Worm (Caenorhabditis elegans) whole organism, L2 larva: ENCODE results near the gene otpl-5.

Source experiments
- C34F6.9 ChIP-seq: fragments of 150-350 bp; optimal IDR thresholded peaks from 2 replicates; lab custom pipeline; 2014; ENCODE audit warnings: missing biosample characterization, missing genetic modification characterization
- mab-5 ChIP-seq: fragments of 150-350 bp; optimal IDR thresholded peaks from 2 replicates; lab custom pipeline; 2014; ENCODE audit warnings: missing biosample characterization, missing genetic modification characterization
- nhr-237 ChIP-seq: fragments of 150-350 bp; optimal IDR thresholded peaks from 2 replicates; lab custom pipeline; 2014; ENCODE audit warnings: missing biosample characterization, missing genetic modification characterization
- snpc-4 ChIP-seq: fragments of 150-350 bp; optimal IDR thresholded peaks from 2 replicates; lab custom pipeline; 2014; ENCODE audit warnings: missing biosample characterization, missing genetic modification characterization
- unc-55 ChIP-seq: fragments of 150-350 bp; sonication (generic microtip); optimal IDR thresholded peaks from 3 replicates; lab custom pipeline; 2014; ENCODE audit warnings: missing biosample characterization, missing genetic modification reagents, missing genetic modification characterization

ce11 chrV:8529219-8529618, at the start of gene otpl-5:
- no peak for TF ChIP-seq unc-55
- no peak for TF ChIP-seq C34F6.9 (tag; lab: Kevin White, UChicago)
- TF ChIP-seq snpc-4 (tag; lab: Kevin White, UChicago), result no peak
- TF ChIP-seq mab-5 (tag; lab: Kevin White, UChicago), result no peak
- no peak for TF ChIP-seq nhr-237 (tag; lab: Kevin White, UChicago)
